Comparison of ENCODE assay signal across 6 worm cellular contexts in genomic region chrX:15041340-15041739, ce11.
TF ChIP-seq lines count a peak whose summit lies in the region.

No protein-coding gene starts in this region.

TF ChIP-seq in whole organism, L1 larva, 84 proteins besides CTCF, POLR2A, EP300 and RAD21:
- TF ChIP-seq vab-15 (tag; optimal IDR thresholded peaks at IDR 0.05; lab: Kevin White, UChicago) (no peak), fkh-8 (tag; optimal IDR thresholded peaks at IDR 0.05; lab: Kevin White, UChicago) (peak; percentile 9)

TF ChIP-seq in whole organism, L2 larva, 48 proteins besides CTCF, POLR2A, EP300 and RAD21:
- TF ChIP-seq egl-27 (tag; optimal IDR thresholded peaks at IDR 0.05; lab: Kevin White, UChicago) (peak; percentile 27), sma-3 (GFP tag; optimal IDR thresholded peaks at IDR 0.05; lab: Kevin White, UChicago) (no peak)

TF ChIP-seq in whole organism, L4 larva, 104 proteins besides CTCF, POLR2A, EP300 and RAD21:
- TF ChIP-seq aha-1 (tag; lab: Kevin White, UChicago) (no peak), ces-1 (GFP tag; optimal IDR thresholded peaks at IDR 0.05; lab: Kevin White, UChicago) (peak; percentile 37)

TF ChIP-seq in whole organism, early embryonic, 17 proteins besides CTCF, POLR2A, EP300 and RAD21:
- TF ChIP-seq sea-1 (GFP tag; conservative IDR thresholded peaks at IDR 0.05; lab: Robert Waterston, UW) (no peak), ceh-36 (tag; optimal IDR thresholded peaks at IDR 0.05; lab: Kevin White, UChicago) (peak; percentile 1)

TF ChIP-seq in whole organism, late embryonic, 69 proteins besides CTCF, POLR2A, EP300 and RAD21:
- no peak for TF ChIP-seq unc-86 (tag; optimal IDR thresholded peaks at IDR 0.05; lab: Kevin White, UChicago)
- TF ChIP-seq unc-42 (tag; optimal IDR thresholded peaks at IDR 0.05; lab: Kevin White, UChicago), result peak; percentile 83

TF ChIP-seq in whole organism, mixed stage, embryonic, 35 proteins besides CTCF, POLR2A, EP300 and RAD21:
- no peak for TF ChIP-seq M03D4.4 (tag; optimal IDR thresholded peaks at IDR 0.05; lab: Kevin White, UChicago)
- TF ChIP-seq ceh-83 (GFP tag; optimal IDR thresholded peaks at IDR 0.05; lab: Kevin White, UChicago), result no peak
- TF ChIP-seq nhr-28 (tag; optimal IDR thresholded peaks at IDR 0.05; lab: Kevin White, UChicago), result no peak
- no peak for TF ChIP-seq blmp-1 (tag; optimal IDR thresholded peaks at IDR 0.05; lab: Kevin White, UChicago)
- no peak for TF ChIP-seq ham-2 (GFP tag; optimal IDR thresholded peaks at IDR 0.05; lab: Kevin White, UChicago)
- no peak for TF ChIP-seq sem-2 (GFP tag; optimal IDR thresholded peaks at IDR 0.05; lab: Kevin White, UChicago)
- TF ChIP-seq ces-1 (GFP tag; optimal IDR thresholded peaks at IDR 0.05; lab: Kevin White, UChicago), result peak; percentile 98

Comparison
In these comparisons a context has a peak if more than half of its experiments do, and no peak if none do; other contexts are left out.
1. Of the 29 proteins assayed by ChIP-seq in both whole organism, L4 larva and whole organism, L1 larva: peak only in whole organism, L4 larva: ces-1; only in whole organism, L1 larva: none; in both: none; in neither: 28.